Worm (Caenorhabditis elegans): ENCODE results near the gene str-77.

Gene str-77

DNA sequence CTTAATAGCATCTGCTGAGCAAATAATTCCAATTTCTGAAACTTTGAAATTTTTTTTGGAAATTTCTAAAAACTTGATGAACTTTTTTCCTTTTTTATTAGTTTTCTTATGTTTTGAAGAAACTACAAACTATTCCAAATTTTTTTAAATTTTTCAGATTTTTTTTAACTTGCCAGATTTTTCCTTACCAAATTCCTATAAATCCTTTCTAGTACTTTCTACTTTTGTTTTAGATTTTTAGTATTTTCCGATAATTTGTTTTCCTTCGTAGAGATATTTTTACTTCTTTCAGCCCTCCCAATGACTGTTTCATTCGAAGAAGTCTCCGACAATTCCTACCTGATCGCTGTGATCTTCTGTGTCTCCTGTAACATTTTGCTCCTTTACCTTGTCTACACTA is at the start of gene str-77:
str-77 (plus strand) TSS at position 301 of the 400 bp plus-strand sequence.
- TF ChIP-seq unc-62 (GFP tag; optimal IDR thresholded peaks at IDR 0.05), result no peak

DNA sequence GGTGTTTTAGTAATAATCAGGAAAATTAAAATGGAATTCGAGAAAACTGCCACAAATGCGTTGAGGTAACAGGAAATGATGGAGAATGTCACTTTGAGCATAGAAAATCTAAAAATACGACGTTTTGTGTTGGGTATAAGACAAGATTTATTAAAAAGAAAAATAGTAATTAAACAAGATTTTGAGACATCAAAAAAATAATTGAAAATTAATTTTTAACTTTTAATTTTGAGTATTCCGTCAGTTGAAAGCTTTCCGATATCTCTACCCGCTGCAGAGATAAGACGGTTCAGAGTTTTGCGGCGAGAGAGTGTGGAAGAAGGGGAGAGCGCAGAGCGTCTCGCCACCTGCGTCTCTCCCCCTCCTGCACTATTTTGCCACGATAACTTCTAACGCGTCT is 45.4 kb upstream of the str-77 start, which contains the start of gene str-93:
str-93 (minus strand) TSS at position 101 of the 400 bp plus-strand sequence.
- TF ChIP-seq unc-62 (GFP tag; optimal IDR thresholded peaks at IDR 0.05), result no peak

DNA sequence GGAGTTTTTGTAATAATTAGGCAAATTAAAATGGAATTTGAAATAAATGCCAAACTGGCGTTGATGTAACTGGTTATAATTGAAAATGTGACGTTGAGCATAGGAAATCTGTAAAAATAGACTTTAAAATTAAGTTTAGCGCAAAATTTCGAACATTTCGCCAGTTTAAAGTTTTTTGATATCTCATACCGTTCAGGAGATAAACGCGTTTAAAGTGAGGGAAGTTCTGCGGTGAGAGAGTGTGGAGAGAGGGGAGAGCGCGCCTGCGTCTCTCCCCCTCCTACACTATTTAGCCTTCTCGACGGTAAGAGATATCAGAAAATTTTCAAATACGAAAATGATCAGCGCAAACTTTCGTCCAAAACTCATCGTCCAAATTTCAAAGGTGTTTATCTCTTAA is 42.2 kb upstream of the str-77 start, which contains the start of gene str-92:
str-92 (minus strand) TSS at position 101 of the 400 bp plus-strand sequence.
- no peak for TF ChIP-seq unc-62 (GFP tag; optimal IDR thresholded peaks at IDR 0.05)

DNA sequence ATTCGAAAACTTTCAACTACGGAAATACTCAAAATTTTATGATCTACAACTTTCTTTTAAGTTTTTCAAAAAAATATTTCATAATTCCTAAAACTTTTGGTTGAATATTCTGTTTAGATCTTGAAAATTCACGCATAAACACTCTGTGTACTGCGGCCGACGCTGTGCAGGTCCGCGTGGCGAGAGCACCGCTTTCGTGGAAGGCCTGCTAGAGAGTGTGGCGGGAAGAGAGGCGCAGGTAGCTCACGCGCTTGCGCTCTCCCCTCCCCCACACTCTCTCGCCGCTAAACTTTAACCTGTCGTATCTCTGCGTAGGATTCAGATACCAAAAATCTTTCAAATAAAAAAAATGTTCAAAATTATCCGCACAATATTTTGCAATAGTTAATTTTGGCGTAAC is 35.5 kb upstream of the str-77 start:
- no peak for TF ChIP-seq unc-62 (GFP tag; optimal IDR thresholded peaks at IDR 0.05)

DNA sequence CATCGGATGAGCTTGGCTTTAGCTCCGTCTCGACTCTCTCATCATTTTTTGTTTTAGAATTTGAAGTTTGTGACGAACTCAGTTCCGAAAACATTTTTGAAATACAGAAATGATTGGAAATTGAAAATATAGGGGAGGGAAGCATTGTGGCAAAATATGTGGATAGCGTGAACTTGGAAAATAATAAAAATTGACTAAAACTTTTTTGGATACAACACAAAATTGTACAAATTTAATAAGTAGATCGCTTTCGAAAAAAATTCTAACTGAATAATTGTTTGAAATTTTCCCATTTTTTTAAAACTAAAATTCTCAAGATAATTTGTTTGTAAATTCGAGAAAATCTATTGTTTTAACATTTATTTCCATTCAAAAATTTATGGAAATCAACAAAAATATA is 35.0 kb upstream of the str-77 start, which contains the start of gene F59A1.15:
F59A1.15 (minus strand) TSS at position 101 of the 400 bp plus-strand sequence.
- TF ChIP-seq unc-62 (GFP tag; optimal IDR thresholded peaks at IDR 0.05), result no peak

DNA sequence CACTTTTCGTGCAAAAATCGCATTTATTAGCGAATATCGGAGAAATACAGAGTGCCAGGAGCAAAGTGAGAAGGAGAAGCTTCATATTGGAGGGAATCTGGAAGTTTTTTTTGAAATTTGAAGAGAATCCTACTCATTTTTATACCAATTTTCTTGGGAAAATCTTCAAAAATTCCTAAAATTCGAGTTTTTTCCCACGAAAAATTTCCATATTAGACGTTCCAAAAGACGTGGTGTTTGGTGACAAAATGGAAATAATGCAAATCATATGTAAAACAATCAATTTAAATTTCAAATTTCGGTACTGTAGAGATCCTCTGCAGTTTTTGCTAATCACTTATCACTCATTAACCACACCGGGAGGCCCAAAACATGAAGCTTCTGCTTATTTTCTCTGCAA is 33.9 kb upstream of the str-77 start, which contains the start of the genes F59A1.16 and F59A1.6:
F59A1.16 (minus strand) TSS at position 101 of the 400 bp plus-strand sequence.
F59A1.6 (plus strand) TSS at position 285 of the 400 bp plus-strand sequence.
- no peak for TF ChIP-seq unc-62 (GFP tag; optimal IDR thresholded peaks at IDR 0.05)

DNA sequence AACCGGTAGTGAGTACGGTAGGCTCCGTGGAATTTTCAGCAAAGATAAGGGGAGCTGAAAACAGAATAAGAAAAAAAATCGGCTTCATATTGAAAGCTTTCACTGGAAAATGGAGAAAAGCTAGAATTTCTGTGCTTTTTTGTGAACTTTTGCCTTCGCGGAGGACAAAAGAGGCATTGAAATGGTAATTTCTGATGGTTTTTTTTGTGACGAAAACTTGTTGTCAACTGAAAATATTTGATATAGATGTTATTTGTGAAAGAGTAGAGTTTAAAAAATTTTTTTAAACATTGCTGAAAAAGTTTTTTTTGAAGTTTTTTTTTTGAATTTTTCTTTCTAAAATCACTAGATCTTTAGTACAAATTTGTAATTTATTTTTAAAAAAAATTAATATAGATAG is 31.9 kb upstream of the str-77 start, which contains the start of gene F59A1.18:
F59A1.18 (minus strand) TSS at position 101 of the 400 bp plus-strand sequence.
- TF ChIP-seq unc-62 (GFP tag; optimal IDR thresholded peaks at IDR 0.05), result no peak

DNA sequence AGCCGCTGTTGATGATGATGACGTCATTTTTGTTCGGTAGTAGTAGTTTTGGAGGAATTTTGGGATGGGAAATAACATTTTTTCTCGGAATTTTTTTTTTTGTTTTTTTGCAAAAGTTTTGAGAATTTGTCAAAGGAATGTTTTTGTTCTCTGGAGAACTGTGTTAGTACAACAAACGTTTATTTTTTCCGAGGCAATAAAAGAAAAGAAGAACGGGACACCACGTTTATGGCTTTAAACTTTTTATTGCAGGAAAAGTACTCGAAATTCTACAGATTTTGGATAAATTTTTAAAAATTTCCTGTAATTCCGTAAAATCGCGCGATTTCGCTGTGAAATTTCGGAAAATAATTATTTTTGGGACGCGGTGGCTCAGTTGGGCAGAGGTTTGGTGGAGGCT is 27.8 kb upstream of the str-77 start, which contains the start of gene F59A1.13:
F59A1.13 (minus strand) TSS at position 101 of the 400 bp plus-strand sequence.
- TF ChIP-seq unc-62 (GFP tag; optimal IDR thresholded peaks at IDR 0.05), result no peak

DNA sequence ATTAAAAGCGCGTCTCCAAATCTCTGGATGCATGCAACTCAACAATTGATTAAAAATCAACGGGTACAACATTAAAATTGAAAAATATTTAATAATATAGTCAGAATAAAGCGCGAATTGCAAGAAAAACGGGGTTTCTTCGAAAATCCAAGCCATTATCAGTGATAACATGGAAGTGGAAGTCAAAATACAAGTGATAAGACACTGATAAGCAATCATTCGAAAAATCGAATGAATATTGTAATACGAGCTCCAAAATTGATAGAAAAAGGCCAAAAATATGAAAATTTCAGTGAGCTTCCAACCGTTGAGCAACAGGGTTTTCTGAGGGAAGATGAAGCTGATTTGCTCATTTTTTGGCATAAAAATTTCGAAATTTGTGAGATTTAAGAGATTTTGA is 24.5 kb upstream of the str-77 start:
- no peak for TF ChIP-seq unc-62 (GFP tag; optimal IDR thresholded peaks at IDR 0.05)

DNA sequence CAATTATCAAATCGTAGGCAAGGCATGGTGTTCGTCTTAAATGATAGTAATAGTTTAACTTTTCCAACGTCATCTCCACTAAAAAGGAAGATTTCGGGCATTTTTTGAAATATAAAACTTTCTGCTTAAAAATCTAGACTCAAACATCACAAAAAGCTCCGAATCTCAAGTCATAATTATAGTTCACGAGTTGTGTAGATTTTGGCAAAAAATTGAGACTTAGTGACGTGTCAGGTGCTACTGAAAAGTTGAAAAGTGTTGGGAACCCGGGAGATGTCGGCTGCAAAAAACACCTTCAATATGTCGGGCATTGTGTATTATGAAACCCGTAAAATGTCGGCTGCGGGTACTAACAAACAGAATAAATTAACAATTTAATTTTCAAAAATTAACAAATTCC is 22.9 kb upstream of the str-77 start, which contains the start of gene Y26G10.1:
Y26G10.1 (minus strand) TSS at position 101 of the 400 bp plus-strand sequence.
- no peak for TF ChIP-seq unc-62 (GFP tag; optimal IDR thresholded peaks at IDR 0.05)

DNA sequence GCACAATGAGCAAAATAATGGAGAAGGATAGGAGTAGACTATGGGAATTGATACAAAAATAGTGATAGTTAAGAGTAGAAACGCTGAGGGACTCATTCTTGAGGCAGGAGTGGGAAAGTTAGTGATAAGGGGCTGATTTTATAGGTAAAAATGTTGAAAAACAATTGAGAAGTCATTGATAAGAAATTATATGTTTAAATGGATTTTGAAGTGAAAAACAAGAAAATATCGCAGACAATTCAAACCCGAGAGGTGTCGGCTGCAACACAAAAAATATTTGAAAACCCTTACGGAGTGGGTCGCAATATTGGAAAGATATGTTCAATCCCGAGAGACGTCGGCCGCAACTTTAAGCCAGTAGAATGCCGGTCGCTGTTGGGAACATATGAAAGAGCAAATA is 22.0 kb upstream of the str-77 start, which contains the start of gene spp-29:
spp-29 (minus strand) TSS at position 101 of the 400 bp plus-strand sequence.
- no peak for TF ChIP-seq unc-62 (GFP tag; optimal IDR thresholded peaks at IDR 0.05)

DNA sequence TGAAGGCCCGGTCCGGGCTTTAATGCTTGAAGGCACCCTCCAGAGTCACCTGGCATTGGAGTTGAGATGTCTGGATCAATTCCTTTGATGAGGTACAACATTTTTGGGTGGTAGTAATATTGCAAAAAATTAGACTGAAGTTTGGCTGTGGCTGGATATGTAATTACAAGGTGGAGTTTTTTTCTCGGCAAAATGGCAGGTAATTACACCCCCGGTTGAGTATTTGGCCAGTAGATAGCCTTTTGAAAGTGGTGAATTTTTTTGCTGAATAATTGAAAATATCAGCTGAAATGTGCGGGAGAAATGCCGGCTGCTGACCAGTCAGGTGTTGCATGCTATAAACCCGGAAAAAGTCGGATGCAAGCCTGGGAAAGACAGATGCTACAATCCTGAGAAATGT is 19.6 kb upstream of the str-77 start, which contains the start of gene Y26G10.4:
Y26G10.4 (minus strand) TSS at position 101 of the 400 bp plus-strand sequence.
- no peak for TF ChIP-seq unc-62 (GFP tag; optimal IDR thresholded peaks at IDR 0.05)

DNA sequence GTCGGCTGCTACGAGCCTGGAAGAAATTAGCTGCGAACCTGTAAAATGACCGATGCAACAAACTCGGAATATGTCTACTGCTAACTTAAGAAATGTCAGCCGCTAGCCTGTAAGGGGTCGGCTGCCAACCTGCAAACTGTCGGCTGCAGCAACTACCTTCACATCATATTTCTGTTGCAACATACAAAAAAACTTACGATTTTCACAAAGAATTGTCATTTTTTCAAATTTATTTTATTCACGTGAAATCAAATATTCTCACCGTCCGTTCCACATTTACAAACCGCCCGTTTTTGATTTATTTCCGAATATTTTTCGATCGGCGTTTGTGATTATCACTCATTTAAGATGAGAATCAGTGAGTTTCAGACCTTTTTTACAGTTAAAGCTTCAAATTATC is 19.1 kb upstream of the str-77 start, which contains the start of gene Y26G10.6:
Y26G10.6 (plus strand) TSS at position 301 of the 400 bp plus-strand sequence.
- TF ChIP-seq unc-62 (GFP tag; optimal IDR thresholded peaks at IDR 0.05), result no peak

DNA sequence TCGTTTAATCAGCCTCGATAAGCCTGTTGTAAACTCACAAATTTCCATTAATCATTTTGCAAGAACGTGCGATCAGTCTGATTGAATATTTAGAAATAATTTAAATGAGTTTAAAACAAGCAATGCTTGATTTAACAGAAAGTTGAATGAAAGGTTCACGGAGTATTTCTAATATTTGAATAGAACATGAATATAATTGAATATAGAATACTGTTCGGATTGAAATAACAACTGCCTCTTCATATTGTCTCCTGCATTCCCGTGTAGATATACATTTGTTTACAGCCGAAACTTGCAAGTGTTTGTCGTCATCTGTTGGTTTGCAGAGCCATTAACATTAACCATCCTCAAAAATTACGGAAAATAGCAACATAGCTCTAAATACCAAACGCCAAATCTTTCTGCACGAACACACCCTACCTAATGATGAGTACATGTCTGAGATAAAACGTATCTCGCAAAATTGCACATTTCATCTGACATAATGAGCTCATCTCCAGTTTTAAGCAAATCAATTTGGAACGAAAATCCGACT is 18.0 kb upstream of the str-77 start, which contains the start of the genes Y26G10.5 and srh-32:
Y26G10.5 (minus strand) TSS at position 101 of the 535 bp plus-strand sequence.
srh-32 (plus strand) TSS at position 485 of the 535 bp plus-strand sequence.
- TF ChIP-seq unc-62 (GFP tag; optimal IDR thresholded peaks at IDR 0.05), result no peak

DNA sequence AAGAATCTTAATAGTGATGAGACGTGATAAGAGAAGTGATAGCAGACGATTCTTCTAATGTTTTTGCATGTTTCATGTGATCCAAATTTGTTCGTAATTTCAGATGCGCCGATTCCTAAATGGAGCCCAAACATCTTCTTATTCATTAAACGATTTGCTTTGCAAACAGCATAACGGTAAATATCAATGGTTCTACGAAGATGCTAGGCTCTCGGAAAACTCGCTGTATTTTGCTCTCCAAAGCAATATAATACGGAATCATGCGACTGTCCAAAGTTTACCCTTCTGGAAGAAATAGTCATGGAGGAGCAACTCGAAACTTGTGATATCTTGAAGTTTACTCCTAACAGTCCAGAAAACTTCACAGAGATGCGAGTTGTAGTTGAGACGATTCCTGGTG is 12.9 kb upstream of the str-77 start, which contains the start of gene W06D12.6:
W06D12.6 (plus strand) TSS at position 301 of the 400 bp plus-strand sequence.
- no peak for TF ChIP-seq unc-62 (GFP tag; optimal IDR thresholded peaks at IDR 0.05)

DNA sequence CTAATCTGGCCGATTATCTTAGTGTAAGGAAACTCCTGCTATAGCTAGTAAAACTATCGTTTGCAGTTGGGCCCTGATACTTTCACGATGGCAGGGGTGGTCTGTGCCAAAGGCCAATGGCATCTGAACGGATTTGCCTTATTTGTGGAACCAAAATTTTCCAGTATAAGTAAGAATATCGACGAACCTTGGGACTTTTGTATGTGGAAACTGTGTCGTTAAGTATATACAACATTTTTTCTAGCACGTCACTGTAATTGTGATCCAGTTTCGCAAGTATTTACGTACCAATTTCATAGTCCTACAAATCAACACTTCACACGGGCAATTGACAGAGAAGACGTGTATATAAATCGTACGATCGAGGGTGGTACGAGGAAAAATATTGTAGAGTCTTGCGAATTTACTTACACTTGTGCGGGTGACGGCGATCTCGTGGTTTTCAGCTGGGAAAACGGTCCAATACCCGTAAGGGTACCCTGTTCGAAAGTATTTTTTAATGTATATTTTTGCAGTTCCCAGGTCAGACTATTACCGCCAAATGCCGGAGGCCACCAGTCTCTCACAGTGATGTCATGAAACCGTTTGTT is 12.4 kb upstream of the str-77 start:
- TF ChIP-seq unc-62 (GFP tag; optimal IDR thresholded peaks at IDR 0.05), result no peak

All from whole organism, dauer.